Fruit fly (Drosophila melanogaster) whole organism, embryonic: ENCODE measurements around the gene Ir31a.

Experiments used
- Atf-2 ChIP-seq: fragments of 200-800 bp; sonication (Bioruptor generic); optimal IDR thresholded peaks from 2 replicates; lab custom pipeline; 2016; ENCODE audit warnings: missing biosample characterization, missing genetic modification characterization
- Atf3 ChIP-seq: fragments of 200-800 bp; sonication (Bioruptor generic); optimal IDR thresholded peaks from 3 replicates; lab custom pipeline; 2016; ENCODE audit warnings: missing biosample characterization, missing genetic modification characterization
- CG10147 ChIP-seq: fragments of 200-800 bp; sonication (Bioruptor generic); optimal IDR thresholded peaks from 2 replicates; lab custom pipeline; 2019; ENCODE audit warnings: missing biosample characterization, mild to moderate bottlenecking, missing genetic modification characterization, moderate library complexity
- CG10366 ChIP-seq: fragments of 200-800 bp; sonication (Bioruptor generic); IDR thresholded peaks from 2 replicates; pipeline ENCODE4 v1.3.6; 2022; ENCODE audit warnings: missing biosample characterization, missing genetic modification characterization
- CG11085 ChIP-seq: fragments of 200-800 bp; sonication (Bioruptor generic); IDR thresholded peaks from 2 replicates; pipeline ENCODE4 v1.3.6; 2022; ENCODE audit warnings: missing biosample characterization, missing genetic modification characterization
- CG11504 ChIP-seq: fragments of 200-800 bp; sonication (Bioruptor generic); optimal IDR thresholded peaks from 3 replicates; lab custom pipeline; 2019; ENCODE audit warnings: missing biosample characterization, mild to moderate bottlenecking, missing genetic modification characterization, moderate library complexity
- CG12071 ChIP-seq: fragments of 200-800 bp; sonication (Bioruptor generic); optimal IDR thresholded peaks from 3 replicates; lab custom pipeline; 2018; ENCODE audit warnings: missing biosample characterization, mild to moderate bottlenecking, missing genetic modification characterization
- CG12219 ChIP-seq: fragments of 200-800 bp; sonication (Bioruptor generic); optimal IDR thresholded peaks from 3 replicates; lab custom pipeline; 2018; ENCODE audit warnings: missing biosample characterization, mild to moderate bottlenecking, missing genetic modification characterization
- CG14014 ChIP-seq: fragments of 200-800 bp; sonication (Bioruptor generic); IDR thresholded peaks from 2 replicates; pipeline ENCODE4 v1.3.6; 2022; ENCODE audit warnings: missing biosample characterization, missing genetic modification characterization
- CG14965 ChIP-seq: fragments of 200-800 bp; sonication (Bioruptor generic); optimal IDR thresholded peaks from 2 replicates; lab custom pipeline; 2016; ENCODE audit warnings: missing biosample characterization, missing genetic modification characterization, borderline replicate concordance
- CG15601 ChIP-seq: fragments of 200-800 bp; sonication (Bioruptor generic); optimal IDR thresholded peaks from 3 replicates; lab custom pipeline; 2019; ENCODE audit warnings: missing biosample characterization, mild to moderate bottlenecking, missing genetic modification characterization, moderate library complexity
- CG1602 ChIP-seq: fragments of 200-800 bp; sonication (Bioruptor generic); optimal IDR thresholded peaks from 3 replicates; lab custom pipeline; 2016; ENCODE audit warnings: missing biosample characterization, missing genetic modification characterization
- CG2120 ChIP-seq: fragments of 200-800 bp; sonication (Bioruptor generic); optimal IDR thresholded peaks from 3 replicates; lab custom pipeline; 2016; ENCODE audit warnings: missing biosample characterization, missing genetic modification characterization
- CG2712 ChIP-seq: fragments of 200-800 bp; optimal IDR thresholded peaks from 3 replicates; lab custom pipeline; 2019; ENCODE audit warnings: missing biosample characterization, mild to moderate bottlenecking, missing genetic modification characterization, moderate library complexity
- CG32532 ChIP-seq: fragments of 200-800 bp; sonication (Bioruptor generic); IDR thresholded peaks from 2 replicates; pipeline ENCODE4 v1.3.6; 2022; ENCODE audit warnings: missing biosample characterization, missing genetic modification characterization
- CG34422 ChIP-seq: fragments of 200-800 bp; sonication (Bioruptor generic); IDR thresholded peaks from 3 replicates; pipeline ENCODE4 v1.3.6; 2022; ENCODE audit warnings: missing biosample characterization, missing genetic modification characterization
- CG4360 ChIP-seq: fragments of 200-800 bp; sonication (Bioruptor generic); IDR thresholded peaks from 2 replicates; pipeline ENCODE4 v1.3.6; 2022; ENCODE audit warnings: missing biosample characterization, missing genetic modification characterization
- CG4424 ChIP-seq: fragments of 200-800 bp; sonication (Bioruptor generic); optimal IDR thresholded peaks from 3 replicates; lab custom pipeline; 2016; ENCODE audit warnings: missing biosample characterization, missing genetic modification characterization
- CG6254 ChIP-seq: fragments of 200-800 bp; sonication (Bioruptor generic); optimal IDR thresholded peaks from 3 replicates; lab custom pipeline; 2017; ENCODE audit warnings: mild to moderate bottlenecking, missing biosample characterization, missing genetic modification reagents, missing genetic modification characterization
- CG7928 ChIP-seq: fragments of 200-800 bp; sonication (Bioruptor generic); optimal IDR thresholded peaks from 2 replicates; lab custom pipeline; 2017; ENCODE audit warnings: missing biosample characterization, mild to moderate bottlenecking, missing genetic modification characterization
- CG7963 ChIP-seq: fragments of 200-800 bp; sonication (Bioruptor generic); IDR thresholded peaks from 3 replicates; pipeline ENCODE4 v1.3.6; 2022; ENCODE audit warnings: missing biosample characterization, missing genetic modification characterization; ENCODE audit not compliant: partially characterized antibody
- CG8924 ChIP-seq: fragments of 200-800 bp; optimal IDR thresholded peaks from 3 replicates; lab custom pipeline; 2019; ENCODE audit warnings: missing biosample characterization, mild to moderate bottlenecking, missing genetic modification characterization, moderate library complexity
- CG9727 ChIP-seq: fragments of 200-800 bp; sonication (Bioruptor generic); optimal IDR thresholded peaks from 3 replicates; lab custom pipeline; 2017; ENCODE audit warnings: missing biosample characterization, mild to moderate bottlenecking, missing genetic modification characterization
- Dfd ChIP-seq, 2 experiments: fragments of >200 bp; optimal IDR thresholded peaks; 2 replicates each; lab custom pipeline; 2017; ENCODE audit warnings: missing biosample characterization in 2 of 2, missing genetic modification characterization in 2 of 2
- Dref ChIP-seq: fragments of 200-800 bp; sonication (Bioruptor generic); IDR thresholded peaks from 2 replicates; pipeline ENCODE4 v1.3.6; 2022; ENCODE audit warnings: missing biosample characterization, missing genetic modification characterization
- ERR ChIP-seq: fragments of 200-800 bp; sonication (Bioruptor generic); optimal IDR thresholded peaks from 2 replicates; lab custom pipeline; 2016; ENCODE audit warnings: missing biosample characterization, missing genetic modification characterization
- Gug ChIP-seq: fragments of 200-800 bp; sonication (Bioruptor generic); IDR thresholded peaks from 4 replicates; pipeline ENCODE4 v1.3.6; 2022; ENCODE audit warnings: missing biosample characterization, missing genetic modification characterization
- HHEX ChIP-seq: fragments of 200-800 bp; sonication (Bioruptor generic); optimal IDR thresholded peaks from 3 replicates; lab custom pipeline; 2017; ENCODE audit warnings: missing biosample characterization, mild to moderate bottlenecking, missing genetic modification characterization, missing genetic modification reagents
- Med ChIP-seq: fragments of 200-800 bp; sonication (Bioruptor generic); peaks from one replicate; lab custom pipeline; 2016; ENCODE audit warnings: missing biosample characterization, missing genetic modification characterization, mild to moderate bottlenecking, inconsistent platforms, moderate library complexity
- Mrtf ChIP-seq: fragments of 200-800 bp; sonication (Bioruptor generic); IDR thresholded peaks from 3 replicates; pipeline ENCODE4 v1.3.6; 2022; ENCODE audit warnings: missing biosample characterization, missing genetic modification characterization
- Scr ChIP-seq: fragments of 200-800 bp; sonication (Bioruptor generic); IDR thresholded peaks from 2 replicates; pipeline ENCODE4 v1.3.6; 2022; ENCODE audit warnings: missing biosample characterization, missing genetic modification characterization; ENCODE audit not compliant: partially characterized antibody
- Six4 ChIP-seq: fragments of 200-800 bp; sonication (Bioruptor generic); optimal IDR thresholded peaks from 2 replicates; lab custom pipeline; 2016; ENCODE audit warnings: missing biosample characterization, missing genetic modification characterization
- ash1 ChIP-seq: fragments of 200-800 bp; sonication (Bioruptor generic); optimal IDR thresholded peaks from 2 replicates; lab custom pipeline; 2018; ENCODE audit warnings: missing biosample characterization, mild to moderate bottlenecking, missing genetic modification characterization
- bigmax ChIP-seq: fragments of 200-800 bp; sonication (Bioruptor generic); optimal IDR thresholded peaks from 2 replicates; lab custom pipeline; 2018; ENCODE audit warnings: missing biosample characterization, mild to moderate bottlenecking, missing genetic modification characterization
- chinmo ChIP-seq: fragments of 200-800 bp; sonication (Bioruptor generic); IDR thresholded peaks from 4 replicates; pipeline ENCODE4 v1.3.6; 2022; ENCODE audit warnings: missing biosample characterization, missing genetic modification characterization; ENCODE audit not compliant: partially characterized antibody
- crc ChIP-seq: fragments of 200-800 bp; sonication (Bioruptor generic); optimal IDR thresholded peaks from 2 replicates; lab custom pipeline; 2016; ENCODE audit warnings: missing biosample characterization, missing genetic modification characterization
- dmrt99B ChIP-seq: fragments of 200-800 bp; sonication (Bioruptor generic); optimal IDR thresholded peaks from 2 replicates; lab custom pipeline; 2018; ENCODE audit warnings: missing biosample characterization, mild to moderate bottlenecking, missing genetic modification characterization, moderate library complexity
- gsb ChIP-seq: fragments of 200-800 bp; sonication (Bioruptor generic); IDR thresholded peaks from 2 replicates; pipeline ENCODE4 v1.3.6; 2022; ENCODE audit warnings: missing biosample characterization, missing genetic modification characterization
- phol ChIP-seq: fragments of 200-800 bp; sonication (Bioruptor generic); optimal IDR thresholded peaks from 3 replicates; lab custom pipeline; 2018; ENCODE audit warnings: missing biosample characterization, mild to moderate bottlenecking, missing genetic modification characterization, moderate library complexity
- pros ChIP-seq: fragments of 200-800 bp; sonication (Bioruptor generic); optimal IDR thresholded peaks from 3 replicates; lab custom pipeline; 2019; ENCODE audit warnings: missing biosample characterization, mild to moderate bottlenecking, missing genetic modification characterization, moderate library complexity
- ranshi ChIP-seq: fragments of 200-800 bp; sonication (Bioruptor generic); IDR thresholded peaks from 2 replicates; pipeline ENCODE4 v1.3.6; 2022; ENCODE audit warnings: missing biosample characterization, missing genetic modification characterization
- sens ChIP-seq: fragments of 200-800 bp; sonication (Bioruptor generic); peaks from one replicate; lab custom pipeline; 2016; ENCODE audit warnings: missing biosample characterization, missing genetic modification characterization
- sna ChIP-seq: fragments of 200-800 bp; sonication (Bioruptor generic); IDR thresholded peaks from 2 replicates; pipeline ENCODE4 v1.3.6; 2022; ENCODE audit warnings: missing biosample characterization, missing genetic modification characterization; ENCODE audit not compliant: partially characterized antibody
- sr ChIP-seq: fragments of 200-800 bp; sonication (Bioruptor generic); IDR thresholded peaks from 3 replicates; pipeline ENCODE4 v1.3.6; 2022; ENCODE audit warnings: missing biosample characterization, missing genetic modification characterization
- tio ChIP-seq: fragments of 200-800 bp; sonication (Bioruptor generic); optimal IDR thresholded peaks from 2 replicates; lab custom pipeline; 2017; ENCODE audit warnings: missing biosample characterization, missing genetic modification characterization, inconsistent platforms
- ttk ChIP-seq: fragments of 200-800 bp; sonication (Bioruptor generic); IDR thresholded peaks from 2 replicates; pipeline ENCODE4 v2.1.2; 2022; ENCODE audit warnings: missing biosample characterization, missing genetic modification characterization
- tup ChIP-seq: fragments of 200-800 bp; sonication (Bioruptor generic); optimal IDR thresholded peaks from 2 replicates; lab custom pipeline; 2016; ENCODE audit warnings: missing biosample characterization, mild to moderate bottlenecking, missing genetic modification characterization, moderate library complexity
- wdn ChIP-seq: fragments of 200-800 bp; sonication (Bioruptor generic); IDR thresholded peaks from 2 replicates; pipeline ENCODE4 v1.3.6; 2022; ENCODE audit warnings: missing biosample characterization, missing genetic modification characterization

The Ir31a gene

dm6 chr2L:10428528-10428927 lies 23.2 kb downstream of the Ir31a start, which contains the start of gene CG5188 (continued):
- TF ChIP-seq CG6254 (GFP tag; lab: Kevin White, UChicago) (no peak), CG11504 (tag; lab: Kevin White, UChicago) (peak; percentile 65), phol (tag; lab: Kevin White, UChicago) (peak; percentile 55), CG34422 (GFP tag; lab: Robert Waterston, UW) (peak; percentile 63; the same call in 2 of the 3 replicates), Mrtf (GFP tag; lab: Robert Waterston, UW) (no peak), sens (GFP tag; lab: Kevin White, UChicago) (no peak), ERR (no peak), CG2120 (GFP tag; lab: Kevin White, UChicago) (peak; percentile 56), tup (no peak), Med (GFP tag; lab: Kevin White, UChicago) (peak; percentile 65)

dm6 chr2L:10430802-10431476 lies 25.6 kb downstream of the Ir31a start, which contains the start of the genes Bug22 and TfIIB:
Bug22 (minus strand) TSS chr2L:10430918.
TfIIB (plus strand) TSS chr2L:10431338.
- TF ChIP-seq CG8924 (tag; lab: Kevin White, UChicago) (peak; percentile 83), CG2712 (tag; lab: Kevin White, UChicago) (peak; percentile 77), bigmax (GFP tag; lab: Kevin White, UChicago) (no peak), CG9727 (peak; percentile 72), Six4 (peak; percentile 55), sr (GFP tag; lab: Robert Waterston, UW) (no peak), CG14965 (GFP tag; lab: Kevin White, UChicago) (no peak), tio (no peak), CG10147 (GFP tag; lab: Kevin White, UChicago) (peak; percentile 58), CG4424 (GFP tag; lab: Kevin White, UChicago) (peak; percentile 75), ERR (peak; percentile 35), Atf-2 (peak; percentile 53), pros (no peak), CG12071 (GFP tag; lab: Kevin White, UChicago) (no peak), CG15601 (peak; percentile 61), ash1 (GFP tag; lab: Kevin White, UChicago) (no peak), gsb (GFP tag; lab: Robert Waterston, UW) (0 out of 2 replicates have a peak, but pooled peaks have one; percentile 30), CG1602 (GFP tag; lab: Kevin White, UChicago) (peak; percentile 71), Gug (GFP tag; lab: Robert Waterston, UW) (peak; percentile 65; the same call in 2 of the 4 replicates), HHEX (GFP tag; lab: Kevin White, UChicago) (peak; percentile 48), dmrt99B (tag; lab: Kevin White, UChicago) (no peak), CG12219 (GFP tag; lab: Kevin White, UChicago) (peak; percentile 28), CG7928 (GFP tag; lab: Kevin White, UChicago) (no peak), CG4360 (GFP tag; lab: Robert Waterston, UW) (peak; percentile 40; the same call in 1 of the 2 replicates), CG11085 (GFP tag; lab: Robert Waterston, UW) (0 out of 2 replicates have a peak, but pooled peaks have one; percentile 44), CG14014 (GFP tag; lab: Robert Waterston, UW) (peak; percentile 71), wdn (peak; percentile 39; the same call in 1 of the 2 replicates), sna (no peak), CG10366 (peak; percentile 74), Dfd (GFP tag; optimal IDR thresholded peaks at IDR 0.05; lab: Kevin White, UChicago) (no peak), ttk (GFP tag; lab: Robert Waterston, UW) (peak; percentile 61), Scr (GFP tag; lab: Robert Waterston, UW) (no peak), phol (tag; lab: Kevin White, UChicago) (peak; percentile 74), chinmo (GFP tag; lab: Robert Waterston, UW) (no peak), CG32532 (GFP tag; lab: Robert Waterston, UW) (peak; percentile 74), crc (peak; percentile 37), CG7963 (GFP tag; lab: Robert Waterston, UW) (no peak), Dref (GFP tag; lab: Robert Waterston, UW) (peak; percentile 67), ranshi (GFP tag; lab: Robert Waterston, UW) (0 out of 2 replicates have a peak, but pooled peaks have one; percentile 64), Atf3 (GFP tag; lab: Kevin White, UChicago) (peak; percentile 47)
